Fruit fly (Drosophila melanogaster) whole organism, larva: ENCODE measurements around the gene trc.
A peak's percentile ranks its signal among the peaks of the same experiment; 100 is the strongest.

Experiments used
- noc ChIP-seq: fragments of 200-800 bp; sonication (Bioruptor generic); optimal IDR thresholded peaks from 3 replicates; lab custom pipeline; 2019; ENCODE audit warnings: missing biosample characterization, mild to moderate bottlenecking, missing genetic modification characterization, moderate library complexity

The trc gene

DNA sequence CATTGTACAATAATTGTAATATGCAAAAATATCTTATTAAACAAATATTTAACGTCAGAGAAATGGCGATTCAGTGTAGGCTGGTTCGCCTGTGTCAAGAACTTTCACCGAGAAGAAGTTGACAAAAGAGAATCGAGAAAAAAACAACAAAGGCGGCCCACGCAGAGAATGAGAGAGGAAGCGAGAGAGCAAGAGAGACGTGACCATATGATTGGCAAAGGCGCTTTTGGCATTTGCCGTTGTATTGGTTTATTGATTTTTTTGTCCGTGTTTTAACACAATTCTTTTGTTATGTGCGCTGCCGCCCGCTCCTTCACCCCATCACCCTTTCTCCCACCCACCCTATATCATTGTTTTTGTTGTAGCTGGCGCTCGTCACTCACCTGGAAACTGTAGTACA is 877 bp downstream of the trc start:
- no peak for TF ChIP-seq noc (tag; lab: Kevin White, UChicago)

DNA sequence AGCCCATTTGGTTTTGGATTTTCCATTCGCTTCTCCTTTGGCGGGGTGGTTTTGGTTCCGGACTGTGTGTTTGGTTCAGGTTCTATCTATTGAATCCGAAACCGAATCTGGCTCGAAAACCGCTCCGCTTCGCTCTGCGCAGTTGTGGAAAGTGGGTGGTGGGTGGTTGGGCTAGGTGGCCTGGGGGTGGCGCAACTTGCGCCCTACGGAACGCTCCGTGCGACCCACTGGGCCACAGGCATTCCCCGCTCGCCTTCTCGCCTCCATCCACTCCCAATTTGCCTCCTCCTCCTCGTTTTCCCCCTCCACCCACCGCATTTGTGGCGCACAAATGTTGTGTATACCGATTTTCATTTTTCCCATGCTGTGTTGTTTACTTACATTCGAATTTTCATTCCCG is 15.4 kb downstream of the trc start:
- no peak for TF ChIP-seq noc (tag; lab: Kevin White, UChicago)

DNA sequence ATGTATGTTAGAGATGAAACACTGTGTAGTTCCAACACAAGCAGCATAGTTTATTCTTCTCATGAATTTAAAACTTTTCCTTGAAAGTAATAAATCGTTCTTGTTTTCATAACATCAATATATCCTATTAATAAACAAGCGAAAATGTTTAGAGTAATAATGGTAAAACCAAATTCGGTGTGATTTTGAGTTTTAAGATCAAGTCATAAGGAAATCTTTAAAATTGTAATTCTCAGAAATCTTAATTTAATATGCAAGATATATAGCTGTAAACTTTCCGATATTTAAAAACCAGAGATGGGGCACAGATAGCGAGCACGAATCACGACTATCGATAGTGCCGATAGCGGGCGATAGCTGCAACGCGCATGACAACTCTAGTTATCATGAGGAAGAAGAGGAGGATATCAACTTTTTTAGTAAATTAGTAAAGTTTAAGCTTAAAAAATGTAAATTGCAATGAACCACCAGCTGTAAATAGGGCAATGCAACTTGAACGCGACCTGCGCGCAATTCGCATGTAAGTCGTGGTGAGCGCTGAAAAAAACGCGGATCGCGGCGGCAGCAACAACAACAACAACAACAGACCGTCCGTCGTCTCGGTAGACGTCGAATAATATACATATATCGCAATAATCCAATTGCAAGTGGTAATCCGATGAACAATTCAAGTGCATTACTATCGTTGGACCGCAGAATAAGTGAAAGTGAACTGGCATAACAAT is 16.1 kb downstream of the trc start, which contains the start of the genes Fibp and Deaf1:
Gene Fibp, minus strand, starts transcription at position 161 of the 725 bp plus-strand sequence.
Gene Deaf1, plus strand, starts transcription at position 368 of the 725 bp plus-strand sequence.
- peak; percentile 82 for TF ChIP-seq noc (tag; lab: Kevin White, UChicago)

DNA sequence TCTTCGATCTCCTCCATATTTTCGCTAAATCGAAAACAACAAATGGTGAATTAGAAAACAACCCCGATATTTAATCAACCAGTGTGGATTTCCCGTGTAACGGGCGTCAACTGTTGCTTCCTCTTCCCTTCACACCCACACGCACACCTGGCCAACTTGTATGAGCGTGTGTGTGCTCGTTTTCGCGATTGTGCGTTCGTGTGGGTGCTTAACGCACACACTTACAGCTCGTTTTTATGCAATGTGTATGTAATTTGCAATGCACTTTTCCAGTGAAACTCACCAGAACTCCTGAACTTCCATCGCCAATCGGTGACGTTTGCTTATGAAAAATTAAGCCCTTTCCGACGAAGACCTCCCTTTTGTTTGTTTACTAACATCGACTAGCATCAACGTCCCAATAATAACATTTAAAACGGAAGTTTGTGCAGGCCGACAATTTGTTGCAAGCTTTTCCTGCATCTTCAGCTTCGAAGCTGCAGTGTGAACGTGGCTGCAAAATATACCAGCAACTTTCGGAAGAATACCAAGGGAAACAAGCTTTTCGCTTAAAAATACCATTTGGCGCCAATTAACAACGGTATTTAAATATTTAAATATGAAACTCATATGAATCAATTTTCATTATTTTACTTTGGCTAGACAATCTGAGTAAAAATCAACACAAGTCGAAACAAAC is 18.5 kb downstream of the trc start, which contains the start of gene cyc:
Gene cyc, minus strand, starts transcription at position 467 of the 679 bp plus-strand sequence.
- no peak for TF ChIP-seq noc (tag; lab: Kevin White, UChicago)

DNA sequence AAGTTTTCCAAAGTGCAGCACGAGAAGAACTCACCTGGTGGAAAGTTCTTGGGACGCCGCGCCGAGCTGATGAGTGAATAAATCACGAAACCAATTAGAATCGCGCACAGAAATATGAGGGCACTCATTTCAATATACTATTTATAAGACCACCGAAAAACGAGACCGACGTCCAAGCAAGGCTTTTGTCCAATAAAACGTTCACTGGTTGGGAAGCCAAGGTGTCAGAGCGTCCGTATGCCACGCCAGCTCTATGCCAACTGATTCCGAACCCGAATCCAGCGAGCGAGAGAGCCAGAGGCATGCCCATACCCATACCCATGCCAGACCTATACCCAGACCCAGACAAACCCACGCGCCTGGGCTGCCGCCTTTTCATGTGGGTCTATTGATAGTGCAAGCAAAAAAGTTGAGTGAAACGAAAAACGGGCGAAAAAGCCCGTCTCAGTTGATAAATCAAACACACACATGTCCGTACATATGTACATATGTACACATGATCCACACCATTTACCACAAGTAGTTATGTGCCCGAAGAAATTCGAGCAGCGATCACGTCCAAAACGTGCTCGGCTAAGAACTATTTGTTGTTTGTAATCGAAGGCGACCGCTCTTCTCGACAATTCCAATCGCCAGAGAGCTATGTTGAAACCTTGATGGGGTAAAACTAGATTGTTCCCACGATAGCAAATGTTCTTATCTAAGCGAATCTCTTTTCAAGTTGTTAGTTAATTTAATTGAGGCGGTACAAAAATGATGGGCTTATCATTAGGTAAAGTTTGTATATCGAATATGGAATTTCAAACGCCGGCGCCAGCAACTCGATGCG is 20.8 kb downstream of the trc start, which contains the start of gene Cyp305a1:
Gene Cyp305a1, minus strand, starts transcription at position 265 of the 829 bp plus-strand sequence.
- no peak for TF ChIP-seq noc (tag; lab: Kevin White, UChicago)

DNA sequence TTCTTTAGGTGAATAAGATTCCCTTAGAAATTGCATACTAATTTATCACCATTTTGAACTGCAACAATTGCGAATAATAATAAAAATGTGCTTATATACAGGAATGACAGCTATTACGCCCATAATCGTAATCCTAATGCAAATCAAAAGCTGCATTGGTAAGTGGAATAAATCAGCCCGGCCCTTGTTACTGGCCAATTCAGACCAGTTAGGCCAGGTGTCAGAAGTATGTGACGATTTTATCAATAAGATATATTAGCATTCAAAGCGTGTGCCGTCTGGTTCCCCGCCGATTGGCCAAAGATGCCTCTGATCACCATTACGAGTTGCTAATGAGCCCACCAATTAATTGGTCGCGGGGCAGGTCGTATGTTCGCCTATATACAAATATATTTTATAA is 21.6 kb downstream of the trc start:
- no peak for TF ChIP-seq noc (tag; lab: Kevin White, UChicago)

DNA sequence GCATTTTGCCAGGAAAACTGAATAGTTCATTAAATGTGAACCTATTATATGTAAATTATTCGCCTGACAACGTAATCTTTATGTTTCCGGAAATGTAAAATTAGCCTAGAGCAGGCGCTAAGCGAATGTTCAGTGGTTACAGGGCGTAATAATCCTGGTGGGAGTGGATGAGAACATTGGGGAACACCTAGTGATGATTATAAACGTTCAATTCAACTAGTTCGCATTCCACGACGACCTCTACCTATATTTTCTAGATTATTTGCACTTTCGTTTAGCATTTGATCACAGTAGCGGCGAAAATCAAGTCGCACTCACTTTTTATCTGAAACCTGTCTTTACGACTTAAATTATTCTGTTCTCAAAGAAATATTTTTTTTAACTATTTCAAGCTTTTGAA is 26.6 kb downstream of the trc start:
- no peak for TF ChIP-seq noc (tag; lab: Kevin White, UChicago)

DNA sequence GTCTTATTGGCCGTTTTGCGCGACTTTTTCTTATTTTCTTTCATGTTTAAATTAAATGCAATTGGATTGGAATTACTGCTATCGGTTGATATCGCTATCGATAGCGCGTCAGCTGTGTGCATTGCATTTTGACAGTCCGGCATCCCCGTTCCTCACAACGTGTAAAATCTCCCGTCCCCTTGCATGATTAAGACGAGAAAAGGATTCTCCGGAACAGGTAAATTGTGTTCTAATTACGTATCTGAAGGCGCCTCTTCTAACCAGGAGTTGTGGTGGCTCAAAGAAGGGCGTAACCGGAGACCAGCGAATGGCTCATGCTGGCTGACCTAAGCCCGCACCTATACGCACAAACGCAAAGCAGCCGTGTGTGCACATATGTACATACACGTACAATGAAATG is 27.0 kb downstream of the trc start, which contains the start of the genes CG14104 and Kap-alpha1:
Gene CG14104, minus strand, starts transcription at position 97 of the 400 bp plus-strand sequence.
Gene Kap-alpha1, plus strand, starts transcription at position 130 of the 400 bp plus-strand sequence.
- no peak for TF ChIP-seq noc (tag; lab: Kevin White, UChicago)

DNA sequence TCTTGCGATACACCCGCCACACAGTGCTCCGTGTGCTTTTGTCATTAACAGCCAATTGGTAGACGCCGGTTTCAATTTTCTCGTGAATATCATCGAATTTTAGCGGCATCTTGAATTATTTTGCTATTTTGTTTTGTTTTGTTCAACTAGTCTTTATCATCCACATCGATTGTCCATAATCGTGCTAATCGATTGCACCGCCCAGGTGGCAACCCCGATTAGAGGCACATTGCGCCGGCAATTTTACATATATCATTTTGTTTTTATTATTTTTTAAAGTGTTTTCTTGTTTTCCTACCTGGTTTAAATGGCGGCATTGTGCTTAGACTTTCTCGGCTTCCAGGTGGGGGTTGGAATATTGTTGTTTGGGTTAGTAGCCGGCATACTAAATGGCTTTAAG is 28.2 kb downstream of the trc start, which contains the start of gene CG34116:
Gene CG34116, minus strand, starts transcription at position 142 of the 400 bp plus-strand sequence.
- no peak for TF ChIP-seq noc (tag; lab: Kevin White, UChicago)

DNA sequence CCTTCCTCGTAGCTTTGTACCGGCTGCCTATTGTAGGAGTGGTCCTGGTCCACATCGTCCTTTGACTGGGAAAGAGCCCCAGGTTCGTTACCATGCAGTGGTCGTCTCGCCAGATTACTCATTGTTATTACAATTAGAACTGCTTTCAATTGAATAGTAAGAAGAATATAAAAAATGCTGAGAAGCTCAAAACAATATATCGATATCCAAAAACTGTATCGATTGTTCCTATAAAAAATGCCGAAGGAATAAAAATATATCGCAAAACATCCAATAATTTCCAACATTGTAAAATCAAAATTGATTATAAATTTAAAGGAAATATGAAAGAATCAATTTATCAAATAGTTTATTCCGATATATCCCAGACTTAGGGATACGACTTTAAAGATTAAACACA is 29.2 kb downstream of the trc start, which contains the start of the genes TORIP and Ccdc58:
Gene TORIP, minus strand, starts transcription at position 173 of the 400 bp plus-strand sequence.
Gene Ccdc58, plus strand, starts transcription at position 274 of the 400 bp plus-strand sequence.
- no peak for TF ChIP-seq noc (tag; lab: Kevin White, UChicago)

DNA sequence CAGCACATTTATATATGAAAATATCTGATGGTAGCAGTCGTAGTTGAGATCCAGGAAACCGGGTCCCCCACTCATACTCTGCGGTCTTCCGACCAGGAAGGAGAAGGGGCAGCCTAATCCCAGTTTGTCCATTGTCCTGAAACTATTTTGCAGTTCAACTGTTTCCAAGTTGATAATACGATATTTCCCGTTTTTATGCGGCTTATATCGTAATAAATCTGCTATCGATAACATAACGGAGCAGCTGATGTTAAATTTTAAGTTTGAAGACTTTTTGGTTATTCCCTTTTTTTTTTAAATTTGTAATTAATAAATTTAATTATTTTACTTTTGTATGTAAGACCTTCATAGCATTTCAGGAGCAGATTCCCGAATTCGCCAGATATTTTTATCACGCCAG is 33.0 kb downstream of the trc start, which contains the start of gene CG14102:
Gene CG14102, minus strand, starts transcription at position 187 of the 400 bp plus-strand sequence.
- TF ChIP-seq noc (tag; lab: Kevin White, UChicago), result no peak

DNA sequence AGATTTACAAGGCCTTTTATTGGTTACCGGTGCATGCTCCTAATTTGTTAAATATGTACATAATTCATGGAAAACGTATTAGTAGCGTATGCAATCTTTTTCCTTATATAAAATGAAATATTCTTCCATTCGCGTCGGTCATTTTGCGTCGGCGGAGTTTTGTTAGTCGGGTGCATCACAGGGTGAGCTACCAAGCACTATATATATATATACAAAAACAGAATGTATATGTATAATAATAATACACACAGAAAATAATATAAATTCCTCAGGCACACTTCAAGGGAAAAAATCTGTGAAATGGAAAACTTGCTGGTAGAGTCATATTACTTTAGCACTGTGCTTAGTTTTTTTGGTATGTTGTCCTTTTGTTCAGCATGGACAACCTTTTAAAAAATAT is 35.1 kb downstream of the trc start, which contains the start of gene Ir76a:
Gene Ir76a, plus strand, starts transcription at position 301 of the 400 bp plus-strand sequence.
- TF ChIP-seq noc (tag; lab: Kevin White, UChicago), result no peak

DNA sequence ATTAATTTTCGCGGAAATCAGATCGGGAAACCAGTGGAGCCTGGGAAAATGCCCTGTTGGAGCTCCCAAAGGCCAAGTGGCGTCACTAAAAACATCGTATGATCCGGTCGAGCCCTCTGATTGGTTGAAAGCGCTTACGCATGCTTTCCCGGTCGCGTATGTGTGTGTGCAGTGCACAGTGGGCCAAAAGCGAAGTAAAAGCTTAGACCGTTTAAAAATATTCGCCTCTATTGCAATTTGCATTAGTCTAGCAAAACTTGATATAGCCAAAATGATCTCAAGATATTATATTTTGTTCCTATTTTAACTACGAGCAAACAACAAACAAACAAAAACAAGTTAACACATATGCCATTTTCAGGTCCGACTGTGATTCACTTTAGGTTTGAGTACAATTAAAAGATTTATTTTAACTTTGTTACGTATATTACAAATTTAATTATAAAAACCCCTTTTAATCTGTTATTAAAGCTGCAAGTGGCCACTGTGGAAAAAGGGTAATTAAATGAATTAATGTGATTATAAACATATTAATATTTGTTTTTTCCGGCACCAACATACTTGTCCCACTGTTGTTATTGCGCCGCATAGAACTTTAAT is 39.8 kb downstream of the trc start:
- TF ChIP-seq noc (tag; lab: Kevin White, UChicago), result peak; percentile 94

DNA sequence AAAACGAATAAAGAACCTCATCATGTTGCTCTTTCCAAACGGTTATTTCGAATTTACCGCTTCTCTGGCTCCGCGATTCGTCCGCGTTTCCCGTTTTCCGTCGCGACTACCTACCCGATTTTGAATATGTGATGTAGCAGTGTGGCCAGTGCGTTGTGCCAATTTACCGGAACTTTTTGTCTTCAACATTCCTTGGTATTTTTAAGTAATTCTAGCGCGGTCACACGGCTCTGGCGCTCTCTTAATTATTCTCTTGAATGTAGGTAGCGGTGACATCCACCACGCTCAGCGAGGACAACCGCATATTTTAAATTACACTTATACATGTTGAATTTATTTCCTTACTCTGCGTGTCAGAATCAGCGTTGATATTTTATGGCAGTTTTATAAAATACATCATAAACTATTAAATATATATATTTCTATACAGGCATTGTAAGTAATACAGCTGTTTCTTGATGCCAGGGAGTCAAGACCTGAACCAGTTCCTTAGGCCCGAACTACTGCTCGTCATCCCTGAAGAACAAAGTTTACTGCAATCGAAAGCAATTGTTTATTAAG is 40.6 kb downstream of the trc start, which contains the start of the genes CG42637, Gyc76C and SREBP:
Gene CG42637, minus strand, starts transcription at position 132 of the 561 bp plus-strand sequence.
Gene Gyc76C, minus strand, starts transcription at position 132 of the 561 bp plus-strand sequence.
Gene SREBP, plus strand, starts transcription at position 498 of the 561 bp plus-strand sequence.
- TF ChIP-seq noc (tag; lab: Kevin White, UChicago), result no peak
